Worm (Caenorhabditis elegans): ENCODE data around the gene ptr-25.

ce11 chrIII:10536087-10536723 is 48.3 kb downstream of the ptr-25 start:
- no peak for TF ChIP-seq lsy-2 (tag; optimal IDR thresholded peaks at IDR 0.05)
- TF ChIP-seq snpc-4 (tag; optimal IDR thresholded peaks at IDR 0.05), result peak; percentile 30
- TF ChIP-seq ceh-82 (tag; optimal IDR thresholded peaks at IDR 0.05), result no peak
- TF ChIP-seq mab-5 (tag; optimal IDR thresholded peaks at IDR 0.05), result no peak
- no peak for TF ChIP-seq unc-62 (GFP tag; optimal IDR thresholded peaks at IDR 0.05)
- no peak for TF ChIP-seq fos-1 (tag; optimal IDR thresholded peaks at IDR 0.05)
- TF ChIP-seq R02D3.7 (tag; optimal IDR thresholded peaks at IDR 0.05), result no peak
- no peak for TF ChIP-seq ama-1 (optimal IDR thresholded peaks at IDR 0.05)
- no peak for TF ChIP-seq elt-1 (tag; optimal IDR thresholded peaks at IDR 0.05)
- TF ChIP-seq mdl-1 (tag; optimal IDR thresholded peaks at IDR 0.05), result no peak
- TF ChIP-seq nhr-237 (tag; optimal IDR thresholded peaks at IDR 0.05), result no peak
- no peak for TF ChIP-seq zag-1 (tag; optimal IDR thresholded peaks at IDR 0.05)

Measured in whole organism, L2 larva.